Fruit fly (Drosophila melanogaster) whole organism, embryonic: Measurements from ENCODE around the gene CG13074.

Experiments used
- CG10147 ChIP-seq: fragments of 200-800 bp; sonication (Bioruptor generic); optimal IDR thresholded peaks from 2 replicates; lab custom pipeline; 2019; ENCODE audit warnings: missing biosample characterization, mild to moderate bottlenecking, missing genetic modification characterization, moderate library complexity
- CG11247 ChIP-seq: fragments of 200-800 bp; sonication (Bioruptor generic); IDR thresholded peaks from 2 replicates; pipeline ENCODE4 v1.3.6; 2022; ENCODE audit warnings: missing biosample characterization, missing genetic modification characterization
- CG11695 ChIP-seq: fragments of 200-800 bp; sonication (Bioruptor generic); IDR thresholded peaks from 3 replicates; pipeline ENCODE4 v1.3.6; 2022; ENCODE audit warnings: missing biosample characterization, missing genetic modification characterization
- CG12104 ChIP-seq: fragments of 200-800 bp; sonication (Bioruptor generic); optimal IDR thresholded peaks from 3 replicates; lab custom pipeline; 2016; ENCODE audit warnings: missing biosample characterization, missing genetic modification characterization
- CG12942 ChIP-seq: fragments of 200-800 bp; sonication (Bioruptor generic); optimal IDR thresholded peaks from 3 replicates; lab custom pipeline; 2016; ENCODE audit warnings: missing biosample characterization, missing genetic modification characterization
- CG13624 ChIP-seq: fragments of 200-800 bp; sonication (Bioruptor generic); optimal IDR thresholded peaks from 2 replicates; lab custom pipeline; 2016; ENCODE audit warnings: missing biosample characterization, missing genetic modification characterization
- CG14860 ChIP-seq: fragments of 200-800 bp; sonication (Bioruptor generic); IDR thresholded peaks from 3 replicates; pipeline ENCODE4 v1.3.6; 2022; ENCODE audit warnings: missing biosample characterization, missing genetic modification characterization; ENCODE audit not compliant: partially characterized antibody
- CG15479 ChIP-seq: fragments of 200-800 bp; sonication (Bioruptor generic); optimal IDR thresholded peaks from 3 replicates; lab custom pipeline; 2019; ENCODE audit warnings: missing biosample characterization, mild to moderate bottlenecking, missing genetic modification characterization, moderate library complexity
- CG16779 ChIP-seq: fragments of 200-800 bp; sonication (Bioruptor generic); IDR thresholded peaks from 2 replicates; pipeline ENCODE4 v1.3.6; 2022; ENCODE audit warnings: missing biosample characterization, missing genetic modification characterization
- CG2116 ChIP-seq: fragments of 200-800 bp; sonication (Bioruptor generic); optimal IDR thresholded peaks from 3 replicates; lab custom pipeline; 2018; ENCODE audit warnings: missing biosample characterization, mild to moderate bottlenecking, missing genetic modification characterization
- CG2875 ChIP-seq: fragments of 200-800 bp; sonication (Bioruptor generic); optimal IDR thresholded peaks from 2 replicates; lab custom pipeline; 2017; ENCODE audit warnings: missing biosample characterization, mild to moderate bottlenecking, missing genetic modification characterization, missing genetic modification reagents
- CG2889 ChIP-seq: fragments of 200-800 bp; sonication (Bioruptor generic); IDR thresholded peaks from 3 replicates; pipeline ENCODE4 v1.3.6; 2022; ENCODE audit warnings: missing biosample characterization, missing genetic modification characterization
- CG34224 ChIP-seq: fragments of 200-800 bp; sonication (Bioruptor generic); IDR thresholded peaks from 3 replicates; pipeline ENCODE4 v1.3.6; 2022; ENCODE audit warnings: missing biosample characterization, missing genetic modification characterization; ENCODE audit not compliant: partially characterized antibody
- CG3847 ChIP-seq: fragments of 200-800 bp; sonication (Bioruptor generic); IDR thresholded peaks from 2 replicates; pipeline ENCODE4 v1.3.6; 2022; ENCODE audit warnings: missing biosample characterization, missing genetic modification characterization
- CG3995 ChIP-seq: fragments of 200-800 bp; sonication (Bioruptor generic); optimal IDR thresholded peaks from 3 replicates; lab custom pipeline; 2016; ENCODE audit warnings: missing biosample characterization, missing genetic modification characterization
- CG6272 ChIP-seq: fragments of 200-800 bp; sonication (Bioruptor generic); IDR thresholded peaks from 2 replicates; pipeline ENCODE4 v1.3.6; 2022; ENCODE audit warnings: missing biosample characterization, missing genetic modification characterization
- CG7963 ChIP-seq: fragments of 200-800 bp; sonication (Bioruptor generic); IDR thresholded peaks from 3 replicates; pipeline ENCODE4 v1.3.6; 2022; ENCODE audit warnings: missing biosample characterization, missing genetic modification characterization; ENCODE audit not compliant: partially characterized antibody
- CG8388 ChIP-seq: fragments of 200-800 bp; sonication (Bioruptor generic); optimal IDR thresholded peaks from 2 replicates; lab custom pipeline; 2019; ENCODE audit warnings: missing biosample characterization, mild to moderate bottlenecking, missing genetic modification characterization, moderate library complexity
- CG8944 ChIP-seq: fragments of 200-800 bp; sonication (Bioruptor generic); optimal IDR thresholded peaks from 3 replicates; lab custom pipeline; 2016; ENCODE audit warnings: missing biosample characterization, missing genetic modification characterization
- CrebB ChIP-seq: fragments of 200-800 bp; sonication (Bioruptor generic); optimal IDR thresholded peaks from 3 replicates; lab custom pipeline; 2018; ENCODE audit warnings: missing biosample characterization, mild to moderate bottlenecking, missing genetic modification characterization
- Doc3 ChIP-seq: fragments of 200-800 bp; sonication (Bioruptor generic); IDR thresholded peaks from 3 replicates; pipeline ENCODE4 v1.3.6; 2022; ENCODE audit warnings: missing biosample characterization, missing genetic modification characterization; ENCODE audit not compliant: partially characterized antibody
- Ets65A ChIP-seq: fragments of 200-800 bp; sonication (Bioruptor generic); peaks from one replicate; lab custom pipeline; 2016; ENCODE audit warnings: missing biosample characterization, missing genetic modification characterization
- HLH3B ChIP-seq: fragments of 200-800 bp; sonication (Bioruptor generic); IDR thresholded peaks from 2 replicates; pipeline ENCODE4 v1.3.6; 2022; ENCODE audit warnings: missing biosample characterization, missing genetic modification characterization
- NK7.1 ChIP-seq: fragments of 200-800 bp; sonication (Bioruptor generic); optimal IDR thresholded peaks from 3 replicates; lab custom pipeline; 2016; ENCODE audit warnings: missing biosample characterization, missing genetic modification characterization
- Neu2 ChIP-seq: fragments of 200-800 bp; sonication (Bioruptor generic); optimal IDR thresholded peaks from 3 replicates; lab custom pipeline; 2016; ENCODE audit warnings: missing biosample characterization, missing genetic modification characterization, borderline replicate concordance
- Optix ChIP-seq: fragments of 200-800 bp; sonication (Bioruptor generic); IDR thresholded peaks from 3 replicates; pipeline ENCODE4 v1.3.6; 2022; ENCODE audit warnings: missing biosample characterization, missing genetic modification characterization
- Ptx1 ChIP-seq: fragments of 200-800 bp; sonication (Bioruptor generic); IDR thresholded peaks from 2 replicates; pipeline ENCODE4 v1.3.6; 2022; ENCODE audit warnings: missing biosample characterization, missing genetic modification characterization
- Ravus ChIP-seq: fragments of 200-800 bp; sonication (Bioruptor generic); IDR thresholded peaks from 2 replicates; pipeline ENCODE4 v1.3.6; 2022; ENCODE audit warnings: missing biosample characterization, missing genetic modification characterization
- Vsx1 ChIP-seq: fragments of 200-800 bp; sonication (Bioruptor generic); optimal IDR thresholded peaks from 2 replicates; lab custom pipeline; 2017; ENCODE audit warnings: missing biosample characterization, mild to moderate bottlenecking, missing genetic modification characterization, missing genetic modification reagents
- al ChIP-seq: fragments of 200-800 bp; sonication (Bioruptor generic); IDR thresholded peaks from 2 replicates; pipeline ENCODE4 v1.3.6; 2022; ENCODE audit warnings: missing biosample characterization, missing genetic modification characterization
- ato ChIP-seq: fragments of 200-800 bp; sonication (Bioruptor generic); IDR thresholded peaks from 2 replicates; pipeline ENCODE4 v1.3.6; 2022; ENCODE audit warnings: missing biosample characterization, missing genetic modification characterization; ENCODE audit not compliant: partially characterized antibody
- bab2 ChIP-seq: fragments of 200-800 bp; sonication (Bioruptor generic); optimal IDR thresholded peaks from 2 replicates; lab custom pipeline; 2016; ENCODE audit warnings: missing biosample characterization, missing genetic modification characterization
- cato ChIP-seq: fragments of 200-800 bp; sonication (Bioruptor generic); optimal IDR thresholded peaks from 2 replicates; lab custom pipeline; 2016; ENCODE audit warnings: missing biosample characterization, missing genetic modification characterization, borderline replicate concordance
- caup ChIP-seq: fragments of 200-800 bp; sonication (Bioruptor generic); optimal IDR thresholded peaks from 3 replicates; lab custom pipeline; 2017; ENCODE audit warnings: missing biosample characterization, mild to moderate bottlenecking, missing genetic modification characterization, moderate library complexity; ENCODE audit not compliant: severe bottlenecking
- chm ChIP-seq: fragments of 200-800 bp; sonication (Bioruptor generic); IDR thresholded peaks from 2 replicates; pipeline ENCODE4 v1.3.6; 2022; ENCODE audit warnings: missing biosample characterization, missing genetic modification characterization
- crol ChIP-seq: fragments of 200-800 bp; sonication (Bioruptor generic); IDR thresholded peaks from 2 replicates; pipeline ENCODE4 v1.3.6; 2022; ENCODE audit warnings: missing biosample characterization, missing genetic modification characterization
- ems ChIP-seq: fragments of 200-800 bp; sonication (Bioruptor generic); optimal IDR thresholded peaks from 3 replicates; lab custom pipeline; 2016; ENCODE audit warnings: missing biosample characterization, missing genetic modification characterization
- fd102C ChIP-seq: fragments of 200-800 bp; sonication (Bioruptor generic); optimal IDR thresholded peaks from 2 replicates; lab custom pipeline; 2018; ENCODE audit warnings: missing biosample characterization, mild to moderate bottlenecking, missing genetic modification characterization, moderate library complexity
- hbn ChIP-seq: fragments of 200-800 bp; sonication (Bioruptor generic); IDR thresholded peaks from 2 replicates; pipeline ENCODE4 v1.3.6; 2022; ENCODE audit warnings: missing biosample characterization, missing genetic modification characterization; ENCODE audit not compliant: partially characterized antibody
- pros ChIP-seq: fragments of 200-800 bp; sonication (Bioruptor generic); optimal IDR thresholded peaks from 3 replicates; lab custom pipeline; 2019; ENCODE audit warnings: missing biosample characterization, mild to moderate bottlenecking, missing genetic modification characterization, moderate library complexity
- pzg ChIP-seq: fragments of 200-800 bp; sonication (Bioruptor generic); optimal IDR thresholded peaks from 3 replicates; lab custom pipeline; 2018; ENCODE audit warnings: missing biosample characterization, mild to moderate bottlenecking, missing genetic modification characterization, moderate library complexity
- repo ChIP-seq: fragments of 200-800 bp; sonication (Bioruptor generic); optimal IDR thresholded peaks from 2 replicates; lab custom pipeline; 2016; ENCODE audit warnings: missing biosample characterization, missing genetic modification characterization
- scrt ChIP-seq: fragments of 200-800 bp; sonication (Bioruptor generic); optimal IDR thresholded peaks from 2 replicates; lab custom pipeline; 2018; ENCODE audit warnings: missing biosample characterization, mild to moderate bottlenecking, missing genetic modification characterization, moderate library complexity
- sd ChIP-seq: fragments of 200-800 bp; sonication (Bioruptor generic); optimal IDR thresholded peaks from 3 replicates; lab custom pipeline; 2018; ENCODE audit warnings: missing biosample characterization, mild to moderate bottlenecking, missing genetic modification characterization, moderate library complexity
- sens-2 ChIP-seq: fragments of 200-800 bp; sonication (Bioruptor generic); IDR thresholded peaks from 2 replicates; pipeline ENCODE4 v1.3.6; 2022; ENCODE audit warnings: missing biosample characterization, missing genetic modification characterization
- seq ChIP-seq: fragments of 200-800 bp; sonication (Bioruptor generic); IDR thresholded peaks from 2 replicates; pipeline ENCODE4 v1.3.6; 2022; ENCODE audit warnings: missing biosample characterization, missing genetic modification characterization
- slbo ChIP-seq: fragments of 200-800 bp; sonication (Bioruptor generic); IDR thresholded peaks from 2 replicates; pipeline ENCODE4 v1.3.6; 2022; ENCODE audit warnings: missing biosample characterization, missing genetic modification characterization
- sna ChIP-seq: fragments of 200-800 bp; sonication (Bioruptor generic); IDR thresholded peaks from 2 replicates; pipeline ENCODE4 v1.3.6; 2022; ENCODE audit warnings: missing biosample characterization, missing genetic modification characterization; ENCODE audit not compliant: partially characterized antibody
- z ChIP-seq: fragments of 200-800 bp; sonication (Bioruptor generic); IDR thresholded peaks from 3 replicates; pipeline ENCODE4 v1.3.6; 2022; ENCODE audit warnings: missing biosample characterization, missing genetic modification characterization
- zfh1 ChIP-seq: fragments of 200-800 bp; sonication (Bioruptor generic); IDR thresholded peaks from 3 replicates; pipeline ENCODE4 v1.3.6; 2022; ENCODE audit warnings: missing biosample characterization, missing genetic modification characterization

Gene CG13074

dm6 chr3L:16046387-16047066 lies 50.8 kb downstream of the CG13074 start (continued):
- TF ChIP-seq HLH3B, result no peak
- no peak for TF ChIP-seq Vsx1 (GFP tag; lab: Kevin White, UChicago)
- no peak for TF ChIP-seq CG11695 (GFP tag; lab: Robert Waterston, UW)
- TF ChIP-seq CG6272 (GFP tag; lab: Robert Waterston, UW), result no peak
- TF ChIP-seq Ptx1 (GFP tag; lab: Robert Waterston, UW), result no peak
- TF ChIP-seq CG15479 (GFP tag; lab: Kevin White, UChicago), result no peak
- no peak for TF ChIP-seq Ravus (GFP tag; lab: Robert Waterston, UW)
- TF ChIP-seq bab2 (GFP tag; lab: Kevin White, UChicago), result no peak
- TF ChIP-seq CG8944 (GFP tag; lab: Kevin White, UChicago), result no peak
- no peak for TF ChIP-seq ems (GFP tag; lab: Kevin White, UChicago)
- no peak for TF ChIP-seq CG14860
- TF ChIP-seq CG2875 (GFP tag; lab: Kevin White, UChicago), result peak; percentile 5
- TF ChIP-seq CG8388 (GFP tag; lab: Kevin White, UChicago), result no peak
- TF ChIP-seq CG16779 (GFP tag; lab: Robert Waterston, UW), result no peak
- TF ChIP-seq CG12942 (GFP tag; lab: Kevin White, UChicago), result no peak
- no peak for TF ChIP-seq Neu2
- no peak for TF ChIP-seq repo (GFP tag; lab: Kevin White, UChicago)
- no peak for TF ChIP-seq CG3847
- TF ChIP-seq CG3995 (GFP tag; lab: Kevin White, UChicago), result no peak
- TF ChIP-seq CG12104 (GFP tag; lab: Kevin White, UChicago), result no peak
- TF ChIP-seq CG7963 (GFP tag; lab: Robert Waterston, UW), result no peak
- TF ChIP-seq sna (GFP tag; lab: Robert Waterston, UW), result no peak
- no peak for TF ChIP-seq Ets65A
- no peak for TF ChIP-seq crol (GFP tag; lab: Robert Waterston, UW)
- no peak for TF ChIP-seq pzg
- no peak for TF ChIP-seq CG13624 (GFP tag; lab: Kevin White, UChicago)
- peak; percentile 33 for TF ChIP-seq CrebB
- TF ChIP-seq scrt (GFP tag; lab: Kevin White, UChicago), result peak; percentile 8
- no peak for TF ChIP-seq CG10147
- no peak for TF ChIP-seq sens-2 (GFP tag; lab: Robert Waterston, UW)
- peak; percentile 65 for TF ChIP-seq caup (GFP tag; lab: Kevin White, UChicago)
- TF ChIP-seq fd102C (GFP tag; lab: Kevin White, UChicago), result no peak
- no peak for TF ChIP-seq CG2889
- TF ChIP-seq Doc3 (GFP tag; lab: Robert Waterston, UW), result no peak

DNA sequence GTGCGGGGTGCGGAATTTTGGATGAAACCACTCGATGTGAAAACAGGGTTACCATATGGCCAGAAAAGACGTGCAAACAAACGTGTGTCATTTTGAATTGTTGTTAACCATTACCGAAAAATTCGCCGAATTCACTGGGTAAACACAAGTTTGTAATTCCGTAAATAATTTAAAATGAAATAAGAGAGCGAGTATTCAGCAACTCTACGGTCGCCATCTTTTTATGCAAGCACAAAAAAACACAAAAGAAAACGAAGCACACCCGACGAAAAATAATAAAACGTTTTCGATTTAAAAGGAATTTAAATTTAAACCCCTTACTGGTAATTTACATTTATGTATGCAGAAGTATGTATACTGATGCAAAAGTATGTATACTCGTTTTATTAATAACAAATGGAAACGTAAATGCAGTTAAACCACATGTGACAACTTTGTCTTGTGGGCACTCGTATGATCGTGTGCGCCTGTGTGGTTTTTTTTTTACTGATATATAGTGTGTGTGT lies 51.4 kb downstream of the CG13074 start:
- TF ChIP-seq chm (GFP tag; lab: Robert Waterston, UW) (peak; percentile 94), seq (GFP tag; lab: Robert Waterston, UW) (peak; percentile 96), slbo (GFP tag; lab: Robert Waterston, UW) (peak; percentile 86), Optix (GFP tag; lab: Robert Waterston, UW) (peak; percentile 82; the same call in 2 of the 3 replicates), CG10147 (peak; percentile 93), sd (tag; lab: Kevin White, UChicago) (peak; percentile 92), z (GFP tag; lab: Robert Waterston, UW) (peak; percentile 77; the same call in 2 of the 3 replicates), cato (GFP tag; lab: Kevin White, UChicago) (peak; percentile 25), CG11247 (GFP tag; lab: Robert Waterston, UW) (peak; percentile 87), CG34224 (GFP tag; lab: Robert Waterston, UW) (no peak), NK7.1 (GFP tag; lab: Kevin White, UChicago) (peak; percentile 88), CG3995 (GFP tag; lab: Kevin White, UChicago) (peak; percentile 57), CG2116 (GFP tag; lab: Kevin White, UChicago) (peak; percentile 67), al (GFP tag; lab: Robert Waterston, UW) (peak; percentile 82), zfh1 (GFP tag; lab: Robert Waterston, UW) (peak; percentile 95), ato (GFP tag; lab: Robert Waterston, UW) (no peak), pros (GFP tag; lab: Kevin White, UChicago) (peak; percentile 48), hbn (no peak)
